Worm (Caenorhabditis elegans) whole organism, L4 larva: ENCODE measurements around the gene wbp-2.

Experiments
- F49E8.2 ChIP-seq: sonication (generic microtip); optimal IDR thresholded peaks from 2 replicates; lab custom pipeline; 2016; ENCODE audit warnings: missing compliant biosample characterization, mild to moderate bottlenecking, missing genetic modification characterization, borderline replicate concordance
- ama-1 ChIP-seq: fragments of 150-350 bp; optimal IDR thresholded peaks from 2 replicates; lab custom pipeline; 2014; ENCODE audit warnings: inconsistent platforms, mixed read lengths
- ceh-28 ChIP-seq: fragments of 150-350 bp; optimal IDR thresholded peaks from 2 replicates; lab custom pipeline; 2014; ENCODE audit warnings: missing biosample characterization, missing genetic modification reagents, missing genetic modification characterization
- daf-12 ChIP-seq: fragments of 150-350 bp; optimal IDR thresholded peaks from 2 replicates; lab custom pipeline; 2014; ENCODE audit warnings: missing biosample characterization, missing genetic modification reagents, missing genetic modification characterization
- dmd-8 ChIP-seq: fragments of 200-800 bp; sonication (Bioruptor generic); IDR thresholded peaks from 2 replicates; pipeline ENCODE4 v1.3.6; 2022; ENCODE audit warnings: missing genetic modification characterization, missing compliant biosample characterization
- dpl-1 ChIP-seq: fragments of 150-350 bp; optimal IDR thresholded peaks from 2 replicates; lab custom pipeline; 2014; ENCODE audit warnings: missing biosample characterization, missing genetic modification reagents, missing genetic modification characterization
- fos-1 ChIP-seq: fragments of 150-350 bp; optimal IDR thresholded peaks from 2 replicates; lab custom pipeline; 2014; ENCODE audit warnings: missing biosample characterization, missing genetic modification characterization
- lin-39 ChIP-seq: fragments of 150-350 bp; optimal IDR thresholded peaks from 2 replicates; lab custom pipeline; 2014; ENCODE audit warnings: missing biosample characterization, missing genetic modification reagents, missing genetic modification characterization
- madf-5 ChIP-seq, 2 experiments: fragments of 200-800 bp; sonication (Bioruptor generic); IDR thresholded peaks; 2 replicates each; pipeline ENCODE4 v1.3.6; 2022; ENCODE audit warnings: missing compliant biosample characterization in 2 of 2, missing genetic modification characterization in 2 of 2
- mdt-29 ChIP-seq: fragments of 200-800 bp; sonication (Bioruptor generic); IDR thresholded peaks from 2 replicates; pipeline ENCODE4 v1.3.6; 2022; ENCODE audit warnings: missing genetic modification reagents, missing genetic modification characterization, missing compliant biosample characterization
- nhr-111 ChIP-seq: fragments of 200-800 bp; sonication (Bioruptor generic); optimal IDR thresholded peaks from 2 replicates; lab custom pipeline; 2018; ENCODE audit warnings: mild to moderate bottlenecking, missing genetic modification characterization, missing compliant biosample characterization
- pha-4 ChIP-seq, 2 experiments: fragments of 150-350 bp in 1 of 2; fragments of 200-800 bp in 1 of 2; sonication (Bioruptor generic) in 1 of 2; IDR thresholded peaks in 1 of 2; optimal IDR thresholded peaks in 1 of 2; 2 replicates each; pipeline versions ENCODE4 v1.3.6 to Lab custom; 2014 to 2022; ENCODE audit warnings: missing genetic modification characterization in 2 of 2, missing genetic modification reagents in 2 of 2, missing biosample characterization in 1 of 2, missing compliant biosample characterization in 1 of 2
- unc-62 ChIP-seq, 3 experiments: fragments of 150-350 bp in 1 of 3; sonication (generic microtip); optimal IDR thresholded peaks in 2 of 3; peaks in 1 of 3; 1 replicate in 1 of 3; 2 replicates in 2 of 3; lab custom pipeline; 2014 to 2017; ENCODE audit warnings: missing biosample characterization in 3 of 3, missing genetic modification characterization in 3 of 3, missing genetic modification reagents in 3 of 3, missing genotype in 1 of 3
- ztf-11 ChIP-seq: fragments of 150-350 bp; optimal IDR thresholded peaks from 2 replicates; lab custom pipeline; 2014; ENCODE audit warnings: missing biosample characterization, missing genetic modification characterization

- TF ChIP-seq ceh-28 (tag; lab: Kevin White, UChicago), result no peak
- TF ChIP-seq pha-4 (GFP tag; IDR thresholded peaks at IDR 0.05; lab: Robert Waterston, UW), result no peak
- no peak for TF ChIP-seq pha-4 (tag; optimal IDR thresholded peaks at IDR 0.05; lab: Kevin White, UChicago)
- TF ChIP-seq dmd-8 (GFP tag; lab: Robert Waterston, UW), result no peak
- TF ChIP-seq ztf-11 (tag; lab: Kevin White, UChicago), result no peak
- no peak for TF ChIP-seq madf-5 (GFP tag; IDR thresholded peaks at IDR 0.05; lab: Robert Waterston, UW)
- no peak for TF ChIP-seq daf-12
- peak; percentile 58 for TF ChIP-seq ama-1 (lab: Kevin White, UChicago)
- no peak for TF ChIP-seq lin-39 (tag; lab: Kevin White, UChicago)
- TF ChIP-seq mdt-29, result no peak
- TF ChIP-seq dpl-1 (GFP tag; lab: Kevin White, UChicago), result no peak
- no peak for TF ChIP-seq F49E8.2 (tag; lab: Kevin White, UChicago)
- TF ChIP-seq unc-62 (GFP tag; optimal IDR thresholded peaks at IDR 0.05 in 1 of 2; lab: Kevin White, UChicago), result peak in 1 of 2 experiments; percentile 15
- TF ChIP-seq unc-62 (tag; optimal IDR thresholded peaks at IDR 0.05; lab: Kevin White, UChicago), result no peak
- TF ChIP-seq fos-1, result no peak
- TF ChIP-seq nhr-111 (GFP tag; lab: Kevin White, UChicago), result no peak
Measured at ce11 chrII:9285171-9286025, 44.2 kb upstream of the wbp-2 start, which contains the start of gene mtrr-1.
